Fruit fly (Drosophila melanogaster) whole organism, embryonic: ENCODE results near the gene unc-4.
A peak's percentile ranks its signal among the peaks of the same experiment; 100 is the strongest.

ENCODE experiments used
- Antp ChIP-seq: fragments of 200-800 bp; sonication (Bioruptor generic); optimal IDR thresholded peaks from 3 replicates; lab custom pipeline; 2016; ENCODE audit warnings: missing biosample characterization, missing genetic modification characterization
- Atf3 ChIP-seq: fragments of 200-800 bp; sonication (Bioruptor generic); optimal IDR thresholded peaks from 3 replicates; lab custom pipeline; 2016; ENCODE audit warnings: missing biosample characterization, missing genetic modification characterization
- Bteb2 ChIP-seq: fragments of 200-800 bp; sonication (Bioruptor generic); optimal IDR thresholded peaks from 2 replicates; lab custom pipeline; 2016; ENCODE audit warnings: missing biosample characterization, missing genetic modification characterization
- CG10321 ChIP-seq: fragments of 200-800 bp; sonication (Bioruptor generic); IDR thresholded peaks from 2 replicates; pipeline ENCODE4 v1.3.6; 2022; ENCODE audit warnings: missing biosample characterization, missing genetic modification characterization
- CG12299 ChIP-seq: fragments of 200-800 bp; sonication (Bioruptor generic); optimal IDR thresholded peaks from 2 replicates; lab custom pipeline; 2018; ENCODE audit warnings: missing biosample characterization, mild to moderate bottlenecking, missing genetic modification characterization
- CG12659 ChIP-seq: fragments of 200-800 bp; sonication (Bioruptor generic); optimal IDR thresholded peaks from 3 replicates; lab custom pipeline; 2017; ENCODE audit warnings: mild to moderate bottlenecking, missing biosample characterization, missing genetic modification reagents, missing genetic modification characterization
- CG12769 ChIP-seq: fragments of 200-800 bp; sonication (Bioruptor generic); optimal IDR thresholded peaks from 2 replicates; lab custom pipeline; 2019; ENCODE audit warnings: missing biosample characterization, mild to moderate bottlenecking, missing genetic modification characterization, moderate library complexity
- CG13287 ChIP-seq: fragments of 200-800 bp; sonication (Bioruptor generic); IDR thresholded peaks from 2 replicates; pipeline ENCODE4 v1.3.6; 2022; ENCODE audit warnings: missing biosample characterization, missing genetic modification characterization; ENCODE audit not compliant: partially characterized antibody
- CG14667 ChIP-seq: fragments of 200-800 bp; sonication (Bioruptor generic); IDR thresholded peaks from 2 replicates; pipeline ENCODE4 v1.3.6; 2022; ENCODE audit warnings: missing biosample characterization, missing genetic modification characterization
- CG15269 ChIP-seq: fragments of 200-800 bp; sonication (Bioruptor generic); optimal IDR thresholded peaks from 2 replicates; lab custom pipeline; 2018; ENCODE audit warnings: missing biosample characterization, mild to moderate bottlenecking, missing genetic modification characterization, moderate library complexity
- CG1529 ChIP-seq: fragments of 200-800 bp; sonication (Bioruptor generic); optimal IDR thresholded peaks from 3 replicates; lab custom pipeline; 2018; ENCODE audit warnings: missing biosample characterization, missing genetic modification characterization
- CG15514 ChIP-seq: fragments of 200-800 bp; sonication (Bioruptor generic); optimal IDR thresholded peaks from 3 replicates; lab custom pipeline; 2017; ENCODE audit warnings: missing biosample characterization, missing genetic modification characterization, mild to moderate bottlenecking, moderate library complexity, missing genetic modification reagents
- CG18011 ChIP-seq: fragments of 200-800 bp; sonication (Bioruptor generic); optimal IDR thresholded peaks from 2 replicates; lab custom pipeline; 2017; ENCODE audit warnings: missing biosample characterization, missing genetic modification characterization, mild to moderate bottlenecking, moderate library complexity, missing genotype
- CG2129 ChIP-seq: fragments of 200-800 bp; sonication (Bioruptor generic); IDR thresholded peaks from 2 replicates; pipeline ENCODE4 v1.3.6; 2022; ENCODE audit warnings: missing biosample characterization, missing genetic modification characterization; ENCODE audit not compliant: partially characterized antibody
- CG30020 ChIP-seq: fragments of 200-800 bp; optimal IDR thresholded peaks from 2 replicates; lab custom pipeline; 2019; ENCODE audit warnings: missing biosample characterization, mild to moderate bottlenecking, missing genetic modification characterization, moderate library complexity
- CG33557 ChIP-seq: fragments of 200-800 bp; sonication (Bioruptor generic); optimal IDR thresholded peaks from 2 replicates; lab custom pipeline; 2019; ENCODE audit warnings: missing biosample characterization, mild to moderate bottlenecking, missing genetic modification characterization, moderate library complexity
- CG4707 ChIP-seq: fragments of 200-800 bp; sonication (Bioruptor generic); optimal IDR thresholded peaks from 2 replicates; lab custom pipeline; 2018; ENCODE audit warnings: missing biosample characterization, mild to moderate bottlenecking, missing genetic modification characterization, moderate library complexity
- CG4820 ChIP-seq: fragments of 200-800 bp; sonication (Bioruptor generic); optimal IDR thresholded peaks from 3 replicates; lab custom pipeline; 2016; ENCODE audit warnings: missing biosample characterization, missing genetic modification characterization
- CG5245 ChIP-seq: fragments of 200-800 bp; sonication (Bioruptor generic); optimal IDR thresholded peaks from 3 replicates; lab custom pipeline; 2016; ENCODE audit warnings: missing biosample characterization, missing genetic modification characterization
- CG8359 ChIP-seq: fragments of 200-800 bp; sonication (Bioruptor generic); optimal IDR thresholded peaks from 2 replicates; lab custom pipeline; 2017; ENCODE audit warnings: missing biosample characterization, mild to moderate bottlenecking, missing genetic modification characterization, borderline replicate concordance
- CG8478 ChIP-seq: fragments of >200 bp; optimal IDR thresholded peaks from 2 replicates; lab custom pipeline; 2018
- CrebB ChIP-seq: fragments of 200-800 bp; sonication (Bioruptor generic); optimal IDR thresholded peaks from 3 replicates; lab custom pipeline; 2018; ENCODE audit warnings: missing biosample characterization, mild to moderate bottlenecking, missing genetic modification characterization
- D19A ChIP-seq: fragments of 200-800 bp; optimal IDR thresholded peaks from 3 replicates; lab custom pipeline; 2019; ENCODE audit warnings: missing biosample characterization, mild to moderate bottlenecking, missing genetic modification characterization, moderate library complexity
- Dad ChIP-seq: fragments of 200-800 bp; sonication (Bioruptor generic); optimal IDR thresholded peaks from 3 replicates; lab custom pipeline; 2016; ENCODE audit warnings: missing biosample characterization, missing genetic modification characterization
- Dfd ChIP-seq, 2 experiments: fragments of >200 bp; optimal IDR thresholded peaks; 2 replicates each; lab custom pipeline; 2017; ENCODE audit warnings: missing biosample characterization in 2 of 2, missing genetic modification characterization in 2 of 2
- Kr ChIP-seq: fragments of 200-800 bp; sonication (Bioruptor generic); optimal IDR thresholded peaks from 2 replicates; lab custom pipeline; 2017; ENCODE audit warnings: missing biosample characterization, mild to moderate bottlenecking, missing genetic modification characterization
- MESR4 ChIP-seq: fragments of 200-800 bp; sonication (Bioruptor generic); optimal IDR thresholded peaks from 2 replicates; lab custom pipeline; 2018; ENCODE audit warnings: missing biosample characterization, mild to moderate bottlenecking, missing genetic modification characterization, moderate library complexity
- Neu2 ChIP-seq: fragments of 200-800 bp; sonication (Bioruptor generic); optimal IDR thresholded peaks from 3 replicates; lab custom pipeline; 2016; ENCODE audit warnings: missing biosample characterization, missing genetic modification characterization, borderline replicate concordance
- Sox102F ChIP-seq: fragments of 200-800 bp; sonication (Bioruptor generic); optimal IDR thresholded peaks from 2 replicates; lab custom pipeline; 2018; ENCODE audit warnings: missing biosample characterization, mild to moderate bottlenecking, missing genetic modification characterization, moderate library complexity
- Spps ChIP-seq: fragments of 200-800 bp; sonication (Bioruptor generic); optimal IDR thresholded peaks from 2 replicates; lab custom pipeline; 2018; ENCODE audit warnings: missing biosample characterization, mild to moderate bottlenecking, missing genetic modification characterization
- Xrp1 ChIP-seq: fragments of 200-800 bp; sonication (Bioruptor generic); IDR thresholded peaks from 2 replicates; pipeline ENCODE4 v1.3.6; 2022; ENCODE audit warnings: missing biosample characterization, missing genetic modification characterization
- al ChIP-seq: fragments of 200-800 bp; sonication (Bioruptor generic); IDR thresholded peaks from 2 replicates; pipeline ENCODE4 v1.3.6; 2022; ENCODE audit warnings: missing biosample characterization, missing genetic modification characterization
- corto ChIP-seq: fragments of 200-800 bp; sonication (Bioruptor generic); optimal IDR thresholded peaks from 2 replicates; lab custom pipeline; 2016; ENCODE audit warnings: missing biosample characterization, mild to moderate bottlenecking, missing genetic modification characterization, moderate library complexity
- dan ChIP-seq: fragments of 200-800 bp; sonication (Bioruptor generic); IDR thresholded peaks from 2 replicates; pipeline ENCODE4 v1.3.6; 2022; ENCODE audit warnings: missing biosample characterization, missing genetic modification characterization
- dmrt99B ChIP-seq: fragments of 200-800 bp; sonication (Bioruptor generic); optimal IDR thresholded peaks from 2 replicates; lab custom pipeline; 2018; ENCODE audit warnings: missing biosample characterization, mild to moderate bottlenecking, missing genetic modification characterization, moderate library complexity
- insv ChIP-seq, 2 experiments: fragments of 200-800 bp; sonication (Bioruptor generic); optimal IDR thresholded peaks; 3 replicates each; lab custom pipeline; 2016 to 2018; ENCODE audit warnings: missing biosample characterization in 2 of 2, missing genetic modification characterization in 2 of 2
- maf-S ChIP-seq: fragments of 200-800 bp; sonication (Bioruptor generic); optimal IDR thresholded peaks from 2 replicates; lab custom pipeline; 2016; ENCODE audit warnings: missing biosample characterization, missing genetic modification characterization
- oc ChIP-seq: fragments of 200-800 bp; sonication (Bioruptor generic); optimal IDR thresholded peaks from 2 replicates; lab custom pipeline; 2018; ENCODE audit warnings: missing biosample characterization, mild to moderate bottlenecking, missing genetic modification characterization, moderate library complexity
- pan ChIP-seq, 4 experiments: fragments of >200 bp in 3 of 4; fragments of 200-800 bp in 1 of 4; sonication (Bioruptor generic) in 1 of 4; optimal IDR thresholded peaks in 3 of 4; IDR thresholded peaks in 1 of 4; 2 replicates each; pipeline versions ENCODE4 v1.3.6 to Lab custom; 2017 to 2022; ENCODE audit warnings: missing biosample characterization in 2 of 4, missing genetic modification characterization in 2 of 4, mixed read lengths in 1 of 4
- pb ChIP-seq: fragments of 200-800 bp; sonication (Bioruptor generic); optimal IDR thresholded peaks from 3 replicates; lab custom pipeline; 2016; ENCODE audit warnings: missing biosample characterization, missing genetic modification characterization
- sna ChIP-seq: fragments of 200-800 bp; sonication (Bioruptor generic); IDR thresholded peaks from 2 replicates; pipeline ENCODE4 v1.3.6; 2022; ENCODE audit warnings: missing biosample characterization, missing genetic modification characterization; ENCODE audit not compliant: partially characterized antibody
- tgo ChIP-seq: fragments of 200-800 bp; sonication (Bioruptor generic); IDR thresholded peaks from 3 replicates; pipeline ENCODE4 v1.3.6; 2022; ENCODE audit warnings: missing biosample characterization, missing genetic modification characterization
- tin ChIP-seq: fragments of 200-800 bp; sonication (Bioruptor generic); optimal IDR thresholded peaks from 3 replicates; lab custom pipeline; 2016; ENCODE audit warnings: missing biosample characterization, missing genetic modification characterization
- tll ChIP-seq, 2 experiments: fragments of 200-800 bp in 1 of 2; fragments of >200 bp in 1 of 2; sonication (Bioruptor generic) in 1 of 2; optimal IDR thresholded peaks; 2 replicates each; lab custom pipeline; 2017 to 2019; ENCODE audit warnings: missing biosample characterization in 2 of 2, missing genetic modification characterization in 2 of 2, mild to moderate bottlenecking in 1 of 2, moderate library complexity in 1 of 2
- tna ChIP-seq: fragments of 200-800 bp; sonication (Bioruptor generic); IDR thresholded peaks from 2 replicates; pipeline ENCODE4 v1.3.6; 2022; ENCODE audit warnings: missing biosample characterization, missing genetic modification characterization; ENCODE audit not compliant: partially characterized antibody
- trh ChIP-seq: fragments of 200-800 bp; sonication (Bioruptor generic); optimal IDR thresholded peaks from 2 replicates; lab custom pipeline; 2016; ENCODE audit warnings: missing biosample characterization, missing genetic modification characterization
- twi ChIP-seq: fragments of 200-800 bp; optimal IDR thresholded peaks from 2 replicates; lab custom pipeline; 2019; ENCODE audit warnings: missing biosample characterization, mild to moderate bottlenecking, missing genetic modification characterization, moderate library complexity

unc-4 gene

DNA sequence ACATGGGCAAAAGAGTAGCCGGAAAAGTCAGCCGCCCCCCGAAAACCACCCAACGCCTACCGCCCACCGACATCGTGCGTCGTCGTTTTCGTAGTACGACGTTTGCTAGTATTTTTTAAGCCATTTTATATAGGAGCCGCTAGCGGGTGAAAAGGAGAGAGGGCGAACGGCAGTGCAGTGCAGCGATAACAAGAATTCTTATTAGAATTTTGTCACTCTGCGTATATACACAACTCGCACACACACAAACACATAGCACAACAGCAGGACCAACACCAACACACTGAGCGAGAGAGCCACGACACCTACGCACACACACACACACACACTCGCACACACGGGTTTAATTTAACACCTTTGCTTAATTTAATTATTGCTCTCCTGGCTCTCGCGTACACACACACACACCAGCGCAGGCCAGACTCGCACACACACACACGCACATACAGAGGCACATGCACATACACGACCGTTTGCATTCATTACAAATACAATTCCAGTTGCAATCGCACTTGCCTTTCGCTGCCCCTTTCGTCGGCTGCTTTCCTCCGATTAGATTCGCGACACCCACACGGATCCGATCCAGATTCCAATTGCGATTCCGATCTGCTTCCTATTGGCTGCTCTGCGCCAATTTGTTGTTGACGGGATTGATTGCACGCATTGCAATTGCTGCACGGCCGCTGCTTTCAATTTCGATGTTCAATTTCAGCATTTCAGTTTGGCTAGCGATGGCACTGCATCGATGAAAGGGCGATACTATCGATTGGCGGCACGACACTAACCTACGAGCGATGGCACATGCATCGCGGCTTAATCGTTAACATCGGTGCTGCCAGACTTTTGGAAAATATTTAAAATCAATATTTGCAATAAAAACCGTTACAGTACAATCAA, 58.7 kb downstream of the unc-4 start, which contains the start of gene Socs16D (continued):
- TF ChIP-seq CG13287 (GFP tag; lab: Robert Waterston, UW): peak; percentile 97
- peak; percentile 95 for TF ChIP-seq CG2129 (GFP tag; lab: Robert Waterston, UW)
- TF ChIP-seq tgo (GFP tag; lab: Robert Waterston, UW): no peak
- no peak for TF ChIP-seq CG4820 (GFP tag; lab: Kevin White, UChicago)
- no peak for TF ChIP-seq CG4707 (GFP tag; lab: Kevin White, UChicago)
- TF ChIP-seq twi (tag; lab: Kevin White, UChicago): no peak
- TF ChIP-seq Xrp1: no peak
- TF ChIP-seq CG18011 (GFP tag; lab: Kevin White, UChicago): no peak
- no peak for TF ChIP-seq CG8359 (GFP tag; lab: Kevin White, UChicago)
- no peak for TF ChIP-seq CrebB (tag; lab: Kevin White, UChicago)
- TF ChIP-seq CG30020 (tag; lab: Kevin White, UChicago): peak; percentile 15
- peak; percentile 41 for TF ChIP-seq Bteb2 (GFP tag; lab: Kevin White, UChicago)
- no peak for TF ChIP-seq Dfd (GFP tag; optimal IDR thresholded peaks at IDR 0.05; lab: Kevin White, UChicago)
- TF ChIP-seq CG15514 (GFP tag; lab: Kevin White, UChicago): peak; percentile 81
- peak; percentile 50 for TF ChIP-seq Dad
- TF ChIP-seq corto (GFP tag; lab: Kevin White, UChicago): no peak
- TF ChIP-seq dmrt99B: peak; percentile 12
- no peak for TF ChIP-seq Atf3 (GFP tag; lab: Kevin White, UChicago)
- TF ChIP-seq tna (GFP tag; lab: Robert Waterston, UW): peak; percentile 94
- TF ChIP-seq CG5245 (GFP tag; lab: Kevin White, UChicago): no peak
- TF ChIP-seq Antp: peak; percentile 55
- TF ChIP-seq CG33557 (GFP tag; lab: Kevin White, UChicago): no peak
- peak; percentile 92 for TF ChIP-seq MESR4 (GFP tag; lab: Kevin White, UChicago)
- TF ChIP-seq D19A (tag; lab: Kevin White, UChicago): no peak
- peak; percentile 53 for TF ChIP-seq oc (tag; lab: Kevin White, UChicago)
- no peak for TF ChIP-seq CG10321 (GFP tag; lab: Robert Waterston, UW)
- no peak for TF ChIP-seq Sox102F (GFP tag; lab: Kevin White, UChicago)
- no peak for TF ChIP-seq Neu2 (GFP tag; lab: Kevin White, UChicago)
- peak; percentile 83 to 97 for TF ChIP-seq insv (GFP tag; optimal IDR thresholded peaks at IDR 0.05; lab: Kevin White, UChicago)
- no peak for TF ChIP-seq pan (optimal IDR thresholded peaks at IDR 0.05; lab: Kevin White, UChicago)
- peak in 1 of 2 experiments; percentile 29 for TF ChIP-seq pan (GFP tag; optimal IDR thresholded peaks at IDR 0.05 in 1 of 2, IDR thresholded peaks at IDR 0.05 in 1 of 2)
- TF ChIP-seq CG14667 (GFP tag; lab: Robert Waterston, UW): no peak
- no peak for TF ChIP-seq dan
- TF ChIP-seq CG12299 (tag; lab: Kevin White, UChicago): no peak
- no peak for TF ChIP-seq CG15269 (tag; lab: Kevin White, UChicago)
- peak in 1 of 2 experiments; percentile 12 for TF ChIP-seq tll (GFP tag; optimal IDR thresholded peaks at IDR 0.05; lab: Kevin White, UChicago)
- peak; percentile 77 for TF ChIP-seq CG12659
- peak; percentile 28 for TF ChIP-seq CG12769 (tag; lab: Kevin White, UChicago)
- TF ChIP-seq pb: peak; percentile 35
- TF ChIP-seq CG8478: peak; percentile 97
- no peak for TF ChIP-seq trh (GFP tag; lab: Kevin White, UChicago)
- TF ChIP-seq CG1529 (GFP tag; lab: Kevin White, UChicago): no peak
- no peak for TF ChIP-seq Kr (GFP tag; lab: Kevin White, UChicago)
- TF ChIP-seq sna (GFP tag; lab: Robert Waterston, UW): peak; percentile 95
- TF ChIP-seq tin (GFP tag; lab: Kevin White, UChicago): no peak
- no peak for TF ChIP-seq al (GFP tag; lab: Robert Waterston, UW)
- peak; percentile 35 for TF ChIP-seq maf-S (GFP tag; lab: Kevin White, UChicago)
- no peak for TF ChIP-seq Spps
